Fruit fly (Drosophila melanogaster) whole organism: Measurements from ENCODE around the gene CG3009.

ENCODE experiments used
- CG8478 ChIP-seq: fragments of >200 bp; optimal IDR thresholded peaks from 2 replicates; lab custom pipeline; 2018; ENCODE audit warnings: inconsistent platforms
- psq ChIP-seq: fragments of >200 bp; optimal IDR thresholded peaks from 2 replicates; lab custom pipeline; 2017

DNA sequence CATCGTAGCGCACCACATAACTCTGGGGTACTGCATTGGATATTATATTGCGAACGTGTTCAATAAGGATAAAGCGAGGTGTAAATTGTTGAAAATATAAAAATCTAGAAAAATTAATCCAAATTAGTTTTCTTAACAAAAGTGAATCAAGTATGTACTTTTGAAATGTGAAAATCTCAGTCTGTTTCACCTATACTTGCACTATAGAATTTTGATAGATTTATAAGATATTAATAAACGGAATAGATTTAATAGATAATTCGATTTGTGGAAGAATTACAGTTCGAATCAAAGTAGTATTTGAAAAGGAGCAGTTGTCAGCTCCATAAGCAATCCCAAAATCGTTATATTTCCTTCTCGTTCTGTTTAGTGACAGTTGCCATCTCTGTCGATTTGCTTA is 38.5 kb upstream of the CG3009 start, which contains the start of gene CG7024:
- no peak for TF ChIP-seq psq (lab: Kevin White, UChicago)
- no peak for TF ChIP-seq CG8478 (lab: Kevin White, UChicago)
